Fruit fly (Drosophila melanogaster): ENCODE data around the gene CG6333.

The CG6333 gene

DNA sequence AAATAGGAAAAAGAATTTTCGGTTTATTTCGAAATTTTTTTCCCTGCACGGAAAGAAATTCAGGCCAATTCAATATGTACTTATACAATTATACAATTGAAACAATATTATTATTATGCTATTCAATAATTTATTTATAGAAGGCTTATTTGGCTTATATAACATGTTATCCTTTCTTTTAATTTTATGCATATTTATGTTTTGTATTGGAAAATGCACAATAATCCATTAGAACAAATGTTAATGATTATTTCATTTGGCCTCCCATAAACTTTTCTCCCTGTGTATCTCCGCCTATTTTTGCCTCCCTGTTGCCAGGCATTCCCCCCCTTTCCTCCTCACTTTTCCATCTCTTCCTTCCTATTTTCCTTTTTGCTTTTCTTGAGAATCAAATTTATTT lies 38.1 kb downstream of the CG6333 start (continued):
- TF ChIP-seq CG18599 (GFP tag; optimal IDR thresholded peaks at IDR 0.05) (peak; percentile 77), CG1602 (GFP tag; optimal IDR thresholded peaks at IDR 0.05) (no peak), nau (GFP tag; optimal IDR thresholded peaks at IDR 0.05) (no peak), dimm (GFP tag; IDR thresholded peaks at IDR 0.05) (no peak), CG33557 (GFP tag; optimal IDR thresholded peaks at IDR 0.05) (no peak), zen (tag; optimal IDR thresholded peaks at IDR 0.05) (no peak), cg (GFP tag; optimal IDR thresholded peaks at IDR 0.05) (no peak), pfk (GFP tag; optimal IDR thresholded peaks at IDR 0.05) (no peak), knrl (GFP tag; IDR thresholded peaks at IDR 0.05; ENCODE audit: partially characterized antibody) (no peak), Hmx (GFP tag; optimal IDR thresholded peaks at IDR 0.05) (no peak), CG7556 (GFP tag; optimal IDR thresholded peaks at IDR 0.05) (peak; percentile 78), phol (tag; optimal IDR thresholded peaks at IDR 0.05) (peak; percentile 17), CG7271 (tag; optimal IDR thresholded peaks at IDR 0.05) (no peak), CG2116 (GFP tag; optimal IDR thresholded peaks at IDR 0.05) (no peak), bcd (GFP tag; optimal IDR thresholded peaks at IDR 0.05) (peak; percentile 36), CG7786 (GFP tag; optimal IDR thresholded peaks at IDR 0.05) (no peak), C15 (GFP tag; IDR thresholded peaks at IDR 0.05) (no peak), CG3407 (GFP tag; optimal IDR thresholded peaks at IDR 0.05) (no peak), CG14014 (GFP tag; IDR thresholded peaks at IDR 0.05) (no peak), crol (GFP tag; IDR thresholded peaks at IDR 0.05) (no peak), CrebB (tag; optimal IDR thresholded peaks at IDR 0.05) (no peak), Taf1 (GFP tag; IDR thresholded peaks at IDR 0.05) (no peak), CG12071 (GFP tag; optimal IDR thresholded peaks at IDR 0.05) (no peak), CG2712 (tag; optimal IDR thresholded peaks at IDR 0.05) (peak; percentile 44), tup (GFP tag; optimal IDR thresholded peaks at IDR 0.05) (no peak), tna (GFP tag; IDR thresholded peaks at IDR 0.05; ENCODE audit: partially characterized antibody) (no peak), CG11398 (GFP tag; optimal IDR thresholded peaks at IDR 0.05) (no peak), CG7839 (tag; optimal IDR thresholded peaks at IDR 0.05) (peak; percentile 58), HmgD (GFP tag; optimal IDR thresholded peaks at IDR 0.05) (no peak), fd64A (GFP tag; optimal IDR thresholded peaks at IDR 0.05) (no peak), her (GFP tag; optimal IDR thresholded peaks at IDR 0.05) (no peak), Elba2 (GFP tag; optimal IDR thresholded peaks at IDR 0.05) (no peak), CG1832 (GFP tag; optimal IDR thresholded peaks at IDR 0.05) (no peak), CG32532 (GFP tag; IDR thresholded peaks at IDR 0.05) (no peak), bsh (GFP tag; optimal IDR thresholded peaks at IDR 0.05) (no peak), peb (GFP tag; IDR thresholded peaks at IDR 0.05) (no peak), prd (optimal IDR thresholded peaks at IDR 0.05) (no peak), prd (GFP tag; IDR thresholded peaks at IDR 0.05) (0 out of 3 replicates have a peak, but pooled peaks have one; percentile 36), otp (GFP tag; IDR thresholded peaks at IDR 0.05) (no peak), odd (GFP tag; optimal IDR thresholded peaks at IDR 0.05) (peak; percentile 10), al (GFP tag; IDR thresholded peaks at IDR 0.05) (no peak), Jarid2 (GFP tag; optimal IDR thresholded peaks at IDR 0.05) (no peak), z (GFP tag; IDR thresholded peaks at IDR 0.05) (no peak), eyg (GFP tag; optimal IDR thresholded peaks at IDR 0.05) (no peak), nerfin-2 (GFP tag; IDR thresholded peaks at IDR 0.05; ENCODE audit: partially characterized antibody) (no peak), CG6689 (GFP tag; IDR thresholded peaks at IDR 0.05) (peak; percentile 38), shn (GFP tag; optimal IDR thresholded peaks at IDR 0.05) (no peak), CG8359 (GFP tag; optimal IDR thresholded peaks at IDR 0.05; ENCODE audit: borderline replicate concordance) (no peak), CG10209 (GFP tag; optimal IDR thresholded peaks at IDR 0.05) (no peak), B-H1 (GFP tag; IDR thresholded peaks at IDR 0.05) (no peak), ro (GFP tag; IDR thresholded peaks at IDR 0.05) (no peak)

Measured in whole organism, embryonic.